Fruit fly (Drosophila melanogaster): ENCODE measurements around the gene CG34301.

The CG34301 gene

DNA sequence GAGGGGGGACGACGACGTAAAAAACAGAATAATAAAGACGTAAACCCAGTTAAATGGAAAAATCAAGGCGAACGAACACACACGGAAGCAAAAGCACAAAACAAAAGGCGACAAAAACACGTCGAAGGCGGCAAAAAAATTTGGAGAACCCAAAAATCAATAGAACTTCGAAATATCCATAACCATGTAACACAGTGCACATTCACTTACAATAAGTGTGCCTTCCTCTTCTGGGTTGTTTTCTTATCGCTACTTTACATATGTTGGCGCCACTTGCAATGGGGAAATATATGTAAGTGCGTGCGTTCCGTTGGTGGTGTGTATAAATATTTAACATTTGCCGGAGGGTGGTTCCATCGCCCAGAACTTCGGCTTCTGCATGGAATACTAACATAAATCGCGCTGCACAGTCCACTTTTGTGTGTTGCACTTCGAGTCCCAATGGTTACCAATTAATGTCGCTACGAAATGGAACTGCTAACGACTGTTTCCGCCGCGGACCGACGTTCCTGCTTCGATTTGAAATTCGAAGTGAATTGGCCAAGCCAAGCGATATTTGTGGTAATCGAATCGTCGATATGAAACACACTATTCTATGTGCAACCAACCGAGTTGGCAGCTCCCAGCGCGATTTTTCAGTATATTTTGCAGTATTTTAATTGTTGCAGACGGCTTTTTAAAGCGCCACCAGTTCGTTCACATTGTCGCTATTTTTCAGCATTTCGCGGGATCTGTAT is 25.9 kb upstream of the CG34301 start, which contains the start of the genes CG9801 and Nasp:
Gene CG9801 (minus strand): TSS at position 542 of the 737 bp plus-strand sequence.
Gene Nasp (plus strand): TSS at position 665 of the 737 bp plus-strand sequence.
- TF ChIP-seq usp (GFP tag; optimal IDR thresholded peaks at IDR 0.05) (no peak), pan (optimal IDR thresholded peaks at IDR 0.05) (no peak), Dll (optimal IDR thresholded peaks at IDR 0.05) (no peak), EcR (GFP tag; optimal IDR thresholded peaks at IDR 0.05) (no peak), CG8478 (optimal IDR thresholded peaks at IDR 0.05) (no peak), psq (optimal IDR thresholded peaks at IDR 0.05) (no peak)

- TF ChIP-seq usp (GFP tag; optimal IDR thresholded peaks at IDR 0.05) (no peak), EcR (GFP tag; optimal IDR thresholded peaks at IDR 0.05) (peak; percentile 66 to 75)
Measured at dm6 chr3R:8747871-8748775, 25.1 kb upstream of the CG34301 start.

DNA sequence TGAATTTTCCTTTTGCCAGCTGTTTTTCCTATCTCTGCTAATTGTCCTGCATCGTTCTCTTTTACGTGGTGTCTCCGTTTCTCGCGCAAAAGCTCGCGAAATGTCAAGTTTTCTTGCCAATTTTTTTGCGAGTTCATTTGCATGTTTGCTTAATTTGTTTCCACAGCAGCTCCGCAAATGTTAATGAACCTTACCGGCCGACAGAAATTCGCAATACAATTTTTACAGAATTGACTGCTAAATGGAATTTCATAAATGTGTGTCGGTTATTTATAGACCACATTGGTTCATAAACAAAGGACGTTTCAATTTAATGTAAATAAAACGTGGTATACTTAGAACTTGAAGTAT is 24.5 kb upstream of the CG34301 start:
- no peak for TF ChIP-seq pan (optimal IDR thresholded peaks at IDR 0.05)

dm6 chr3R:8767998-8768397 is 5.2 kb upstream of the CG34301 start, which contains the start of the genes CG34135 and CG11768:
Gene CG34135 (minus strand): TSS chr3R:8768191.
Gene CG11768 (minus strand): TSS chr3R:8768200.
- no peak for TF ChIP-seq pan (optimal IDR thresholded peaks at IDR 0.05)
- TF ChIP-seq psq (optimal IDR thresholded peaks at IDR 0.05): no peak
- TF ChIP-seq Dll (optimal IDR thresholded peaks at IDR 0.05): no peak
- TF ChIP-seq usp (GFP tag; optimal IDR thresholded peaks at IDR 0.05): no peak

dm6 chr3R:8769094-8769493 is 4.1 kb upstream of the CG34301 start, which contains the start of gene CG8236:
Gene CG8236 (plus strand): TSS chr3R:8769394.
- TF ChIP-seq pan (optimal IDR thresholded peaks at IDR 0.05) (no peak), Dll (optimal IDR thresholded peaks at IDR 0.05) (no peak), usp (GFP tag; optimal IDR thresholded peaks at IDR 0.05) (no peak), EcR (GFP tag; optimal IDR thresholded peaks at IDR 0.05) (no peak), CG8478 (optimal IDR thresholded peaks at IDR 0.05) (no peak), psq (optimal IDR thresholded peaks at IDR 0.05) (no peak)

DNA sequence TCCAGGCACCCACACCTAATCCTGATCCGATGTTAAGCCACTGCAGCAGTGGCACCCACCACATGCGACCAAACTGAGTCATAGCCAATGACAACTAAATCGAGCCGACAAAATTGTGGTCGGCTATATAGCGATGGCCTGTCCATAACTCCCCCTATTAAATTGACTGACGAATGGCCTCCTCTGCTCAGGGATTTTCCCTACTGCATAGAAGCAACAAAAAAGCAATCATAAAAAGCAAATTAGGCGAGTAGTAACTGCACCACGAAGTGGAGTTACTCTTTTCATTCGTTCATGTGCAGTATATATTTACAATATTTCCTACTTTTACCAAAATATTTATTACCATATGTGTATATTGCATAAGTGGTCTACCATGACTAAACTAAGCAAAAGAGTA is 644 bp upstream of the CG34301 start, which contains the start of gene CG13318:
Gene CG13318 (minus strand): TSS at position 101 of the 400 bp plus-strand sequence.
- TF ChIP-seq EcR (GFP tag; optimal IDR thresholded peaks at IDR 0.05) (no peak), usp (GFP tag; optimal IDR thresholded peaks at IDR 0.05) (no peak)

- TF ChIP-seq Dll (optimal IDR thresholded peaks at IDR 0.05) (no peak), usp (GFP tag; optimal IDR thresholded peaks at IDR 0.05) (no peak), CG8478 (optimal IDR thresholded peaks at IDR 0.05) (no peak), pan (optimal IDR thresholded peaks at IDR 0.05) (no peak), psq (optimal IDR thresholded peaks at IDR 0.05) (no peak), EcR (GFP tag; optimal IDR thresholded peaks at IDR 0.05) (no peak)
Measured at dm6 chr3R:8779823-8780222, 6.6 kb downstream of the CG34301 start, which contains the start of gene CG33191. Gene CG33191 (minus strand): TSS chr3R:8779923.

DNA sequence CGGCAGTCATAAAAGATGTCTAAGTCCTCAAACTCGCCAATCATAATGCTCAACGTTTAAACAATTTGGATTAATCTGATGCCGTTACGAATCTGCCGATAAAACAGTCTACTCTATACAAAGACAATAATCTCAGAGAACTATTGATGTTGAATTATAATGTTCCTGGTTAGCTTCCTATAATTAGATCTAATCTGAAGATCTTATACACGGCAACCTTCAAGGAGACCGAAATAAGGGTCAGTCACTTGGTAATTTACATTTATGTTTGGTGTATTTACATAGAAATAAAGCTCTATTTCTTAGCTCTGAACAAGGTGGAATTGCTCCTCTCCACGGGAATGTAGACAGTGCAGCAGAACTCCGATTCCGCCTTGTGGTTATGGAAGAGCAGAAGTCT is 7.5 kb downstream of the CG34301 start, which contains the start of gene CG33189:
Gene CG33189 (minus strand): TSS at position 101 of the 400 bp plus-strand sequence.
- TF ChIP-seq EcR (GFP tag; optimal IDR thresholded peaks at IDR 0.05) (no peak), pan (optimal IDR thresholded peaks at IDR 0.05) (no peak), Dll (optimal IDR thresholded peaks at IDR 0.05) (no peak), CG8478 (optimal IDR thresholded peaks at IDR 0.05) (no peak), usp (GFP tag; optimal IDR thresholded peaks at IDR 0.05) (no peak), psq (optimal IDR thresholded peaks at IDR 0.05) (no peak)

DNA sequence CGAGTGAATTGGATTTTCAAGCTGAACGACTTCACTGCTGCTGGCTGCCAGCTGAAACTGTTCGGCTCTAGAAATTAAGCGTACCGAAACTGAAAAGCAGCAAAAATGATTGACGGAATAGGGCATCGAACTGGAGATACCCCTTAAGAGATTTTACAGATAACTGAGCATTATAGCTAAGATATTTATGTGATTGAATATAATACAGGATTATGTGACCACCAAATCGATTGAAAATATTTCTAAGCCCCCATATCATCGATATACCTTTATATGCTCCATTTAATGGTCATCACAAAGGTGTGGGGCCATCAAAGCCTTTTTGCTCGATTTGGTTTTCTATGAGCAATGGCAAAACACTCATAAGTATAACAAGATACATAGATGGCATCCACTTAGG is 11.6 kb downstream of the CG34301 start:
- no peak for TF ChIP-seq Dll (optimal IDR thresholded peaks at IDR 0.05)
- no peak for TF ChIP-seq usp (GFP tag; optimal IDR thresholded peaks at IDR 0.05)
- TF ChIP-seq EcR (GFP tag; optimal IDR thresholded peaks at IDR 0.05): no peak
- TF ChIP-seq psq (optimal IDR thresholded peaks at IDR 0.05): no peak
- TF ChIP-seq CG8478 (optimal IDR thresholded peaks at IDR 0.05): no peak
- no peak for TF ChIP-seq pan (optimal IDR thresholded peaks at IDR 0.05)

- TF ChIP-seq Dll (optimal IDR thresholded peaks at IDR 0.05) (no peak), usp (GFP tag; optimal IDR thresholded peaks at IDR 0.05) (no peak), CG8478 (optimal IDR thresholded peaks at IDR 0.05) (no peak), EcR (GFP tag; optimal IDR thresholded peaks at IDR 0.05) (no peak), psq (optimal IDR thresholded peaks at IDR 0.05) (no peak), pan (optimal IDR thresholded peaks at IDR 0.05) (no peak)
Measured at dm6 chr3R:8785451-8785850, 12.2 kb downstream of the CG34301 start.

DNA sequence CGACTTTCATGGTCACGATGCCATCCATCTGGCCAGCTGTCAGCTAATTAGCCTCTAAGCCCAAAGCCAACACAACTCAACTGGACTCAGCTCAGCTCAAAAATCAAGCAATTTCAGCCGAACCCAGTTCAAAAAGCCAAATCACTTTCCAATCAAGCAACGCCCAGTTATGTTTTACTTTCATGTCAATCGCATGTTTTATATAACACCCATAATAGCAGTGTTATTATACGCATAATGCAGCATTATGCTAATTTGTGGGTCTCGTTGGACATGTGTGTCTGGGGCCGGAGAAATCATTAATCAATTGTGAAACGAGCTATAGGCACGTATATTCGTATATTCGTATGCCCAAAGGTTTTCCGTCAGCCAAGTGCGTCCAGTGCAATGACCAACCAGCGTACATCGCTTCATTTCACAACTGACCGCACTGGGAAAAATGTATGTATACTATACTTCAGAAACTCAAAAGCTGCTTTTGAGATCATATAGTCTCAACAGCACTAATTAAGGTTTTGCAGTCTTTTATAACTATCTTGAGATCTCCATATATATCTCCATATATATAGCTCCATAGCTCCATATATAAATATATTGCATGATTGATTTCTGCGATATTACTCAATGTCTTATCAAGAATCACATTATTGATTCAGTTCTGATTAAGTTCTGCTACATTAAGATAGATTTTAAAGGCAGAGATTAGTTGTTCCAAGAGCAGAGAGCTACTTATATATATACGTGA is 14.5 kb downstream of the CG34301 start:
- TF ChIP-seq Dll (optimal IDR thresholded peaks at IDR 0.05) (no peak), CG8478 (optimal IDR thresholded peaks at IDR 0.05) (no peak), EcR (GFP tag; optimal IDR thresholded peaks at IDR 0.05) (no peak), pan (optimal IDR thresholded peaks at IDR 0.05) (no peak), psq (optimal IDR thresholded peaks at IDR 0.05) (no peak)
